Fruit fly (Drosophila melanogaster): ENCODE measurements around the gene CG6833.

The CG6833 gene

DNA sequence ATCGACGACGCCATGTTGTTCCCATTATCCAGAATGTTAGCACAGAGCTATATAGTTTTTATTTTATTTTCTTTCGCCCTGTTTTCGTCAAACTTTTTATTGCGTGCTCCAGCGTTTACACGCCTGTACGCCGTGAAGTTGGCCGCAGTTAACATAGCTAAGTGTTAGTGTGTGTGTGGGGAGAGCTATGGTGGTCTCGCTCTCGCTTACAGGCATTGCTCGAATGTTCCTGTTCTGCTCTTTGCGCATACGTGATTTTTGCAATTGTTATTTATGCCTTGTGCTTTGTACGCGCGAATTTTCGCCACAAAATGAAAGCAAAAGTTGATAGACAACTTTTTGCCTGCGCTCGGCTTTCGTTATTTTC, 47.0 kb upstream of the CG6833 start (continued):
- TF ChIP-seq CG6854 (GFP tag; optimal IDR thresholded peaks at IDR 0.05) (peak; percentile 44), CG34422 (GFP tag; IDR thresholded peaks at IDR 0.05) (peak; percentile 74), ems (GFP tag; optimal IDR thresholded peaks at IDR 0.05) (no peak), CG9817 (tag; optimal IDR thresholded peaks at IDR 0.05) (no peak), ato (GFP tag; IDR thresholded peaks at IDR 0.05; ENCODE audit: partially characterized antibody) (0 out of 2 replicates have a peak, but pooled peaks have one; percentile 20), CG12769 (tag; optimal IDR thresholded peaks at IDR 0.05) (peak; percentile 55), Elba2 (GFP tag; optimal IDR thresholded peaks at IDR 0.05) (no peak), CG2712 (tag; optimal IDR thresholded peaks at IDR 0.05) (no peak), CG11456 (GFP tag; IDR thresholded peaks at IDR 0.05) (0 out of 3 replicates have a peak, but pooled peaks have one; percentile 34), phol (tag; optimal IDR thresholded peaks at IDR 0.05) (peak; percentile 43), disco-r (GFP tag; optimal IDR thresholded peaks at IDR 0.05) (no peak), gsb-n (tag; optimal IDR thresholded peaks at IDR 0.05) (no peak), CG10654 (GFP tag; optimal IDR thresholded peaks at IDR 0.05) (no peak), CG10147 (GFP tag; optimal IDR thresholded peaks at IDR 0.05) (no peak), CG10543 (GFP tag; optimal IDR thresholded peaks at IDR 0.05) (peak; percentile 66), CG15479 (GFP tag; optimal IDR thresholded peaks at IDR 0.05) (peak; percentile 63), so (GFP tag; IDR thresholded peaks at IDR 0.05) (no peak), CG32772 (GFP tag; IDR thresholded peaks at IDR 0.05) (no peak), Lhr (GFP tag; optimal IDR thresholded peaks at IDR 0.05) (no peak), MBD-R2 (GFP tag; IDR thresholded peaks at IDR 0.05) (peak; percentile 46; the same call in 1 of the 2 replicates), Fer1 (GFP tag; optimal IDR thresholded peaks at IDR 0.05) (no peak), CG9609 (GFP tag; optimal IDR thresholded peaks at IDR 0.05) (no peak), Atf3 (GFP tag; optimal IDR thresholded peaks at IDR 0.05) (no peak), sug (tag; optimal IDR thresholded peaks at IDR 0.05) (peak; percentile 21), CG34376 (GFP tag; optimal IDR thresholded peaks at IDR 0.05) (peak; percentile 60), CG31224 (GFP tag; IDR thresholded peaks at IDR 0.05) (no peak), prd (optimal IDR thresholded peaks at IDR 0.05) (no peak), prd (GFP tag; IDR thresholded peaks at IDR 0.05) (no peak), CG7357 (GFP tag; IDR thresholded peaks at IDR 0.05) (no peak), CG14014 (GFP tag; IDR thresholded peaks at IDR 0.05) (no peak), Sry-β (GFP tag; optimal IDR thresholded peaks at IDR 0.05) (no peak), esg (GFP tag; conservative IDR thresholded peaks at IDR 0.05) (no peak), sd (tag; optimal IDR thresholded peaks at IDR 0.05) (peak; percentile 78), Abd-B (GFP tag; optimal IDR thresholded peaks at IDR 0.05) (no peak), CG9437 (GFP tag; optimal IDR thresholded peaks at IDR 0.05) (no peak), slp2 (GFP tag; optimal IDR thresholded peaks at IDR 0.05) (no peak), Ets65A (GFP tag) (peak; percentile 40), br (optimal IDR thresholded peaks at IDR 0.05) (no peak), salm (tag; optimal IDR thresholded peaks at IDR 0.05) (no peak), zen2 (GFP tag; IDR thresholded peaks at IDR 0.05; ENCODE audit: partially characterized antibody) (no peak), tin (GFP tag; optimal IDR thresholded peaks at IDR 0.05) (no peak), pfk (GFP tag; optimal IDR thresholded peaks at IDR 0.05) (peak; percentile 55), CG17912 (GFP tag; optimal IDR thresholded peaks at IDR 0.05) (peak; percentile 82), insv (GFP tag; optimal IDR thresholded peaks at IDR 0.05) (peak in 1 of 2 experiments; percentile 29), CG6791 (GFP tag; IDR thresholded peaks at IDR 0.05; ENCODE audit: partially characterized antibody) (0 out of 3 replicates have a peak, but pooled peaks have one; percentile 16), CG30403 (GFP tag; optimal IDR thresholded peaks at IDR 0.05) (no peak), CG10565 (GFP tag; optimal IDR thresholded peaks at IDR 0.05) (no peak), lmd (GFP tag; IDR thresholded peaks at IDR 0.05) (0 out of 2 replicates have a peak, but pooled peaks have one; percentile 16), CG10959 (GFP tag; IDR thresholded peaks at IDR 0.05) (0 out of 2 replicates have a peak, but pooled peaks have one; percentile 28), CG10431 (GFP tag; optimal IDR thresholded peaks at IDR 0.05) (peak; percentile 48), CG3838 (GFP tag; optimal IDR thresholded peaks at IDR 0.05) (no peak), CkIIα-i1 (GFP tag; IDR thresholded peaks at IDR 0.05) (no peak)

Data from whole organism, embryonic.